Worm (Caenorhabditis elegans) whole organism, L3 larva: Measurements from ENCODE around the gene nos-2.
"Not testable (repeated sequence)": the region's sequence is repeated elsewhere in the genome, so short reads cannot be mapped to it uniquely, and the experiment has no call there.

ENCODE experiments used
- R02D3.7 ChIP-seq: fragments of 150-350 bp; optimal IDR thresholded peaks from 2 replicates; lab custom pipeline; 2014; ENCODE audit warnings: missing biosample characterization, missing genetic modification characterization
- ZK546.5 ChIP-seq: sonication (generic microtip); optimal IDR thresholded peaks from 2 replicates; lab custom pipeline; 2017; ENCODE audit warnings: missing biosample characterization, missing genetic modification characterization
- ama-1 ChIP-seq: fragments of 150-350 bp; optimal IDR thresholded peaks from 2 replicates; lab custom pipeline; 2018
- ceh-9 ChIP-seq: sonication (generic microtip); optimal IDR thresholded peaks from 2 replicates; lab custom pipeline; 2018; ENCODE audit warnings: missing biosample characterization, missing genetic modification characterization
- egl-5 ChIP-seq: fragments of 150-350 bp; optimal IDR thresholded peaks from 2 replicates; lab custom pipeline; 2017; ENCODE audit warnings: missing biosample characterization, missing genetic modification reagents, missing genetic modification characterization, inconsistent platforms
- elt-3 ChIP-seq, 3 experiments: fragments of 150-350 bp in 1 of 3; sonication (generic microtip) in 2 of 3; optimal IDR thresholded peaks; 2 replicates in 2 of 3; 4 replicates in 1 of 3; lab custom pipeline; 2014 to 2017; ENCODE audit warnings: missing biosample characterization in 3 of 3, missing genetic modification characterization in 3 of 3
- eor-1 ChIP-seq, 2 experiments: fragments of 150-350 bp; optimal IDR thresholded peaks; 2 replicates each; lab custom pipeline; 2014 to 2018; ENCODE audit warnings: missing biosample characterization in 2 of 2, missing genetic modification characterization in 2 of 2
- fkh-10 ChIP-seq: sonication (generic microtip); optimal IDR thresholded peaks from 2 replicates; lab custom pipeline; 2017; ENCODE audit warnings: missing biosample characterization, missing genetic modification reagents, missing genetic modification characterization
- fkh-2 ChIP-seq: fragments of 150-350 bp; optimal IDR thresholded peaks from 2 replicates; lab custom pipeline; 2014; ENCODE audit warnings: missing biosample characterization, missing genetic modification reagents, missing genetic modification characterization
- jun-1 ChIP-seq: fragments of 150-350 bp; optimal IDR thresholded peaks from 2 replicates; lab custom pipeline; 2014; ENCODE audit warnings: missing biosample characterization, missing genetic modification reagents, missing genetic modification characterization
- lin-15B ChIP-seq: fragments of 150-350 bp; optimal IDR thresholded peaks from 2 replicates; lab custom pipeline; 2014; ENCODE audit warnings: missing biosample characterization, missing genetic modification characterization
- lin-39 ChIP-seq: fragments of 150-350 bp; optimal IDR thresholded peaks from 2 replicates; lab custom pipeline; 2018; ENCODE audit warnings: missing biosample characterization, missing genetic modification reagents, missing genetic modification characterization
- lsy-12 ChIP-seq: sonication (generic microtip); optimal IDR thresholded peaks from 2 replicates; lab custom pipeline; 2016; ENCODE audit warnings: mild to moderate bottlenecking, missing genetic modification characterization, missing compliant biosample characterization
- mdl-1 ChIP-seq: fragments of 150-350 bp; optimal IDR thresholded peaks from 2 replicates; lab custom pipeline; 2014; ENCODE audit warnings: missing biosample characterization, missing genetic modification characterization
- mml-1 ChIP-seq: fragments of 150-350 bp; sonication (generic microtip); optimal IDR thresholded peaks from 3 replicates; lab custom pipeline; 2014; ENCODE audit warnings: missing biosample characterization, missing genetic modification characterization
- nhr-11 ChIP-seq: fragments of 150-350 bp; optimal IDR thresholded peaks from 2 replicates; lab custom pipeline; 2014; ENCODE audit warnings: missing biosample characterization, missing genetic modification characterization
- nhr-12 ChIP-seq: fragments of 150-350 bp; optimal IDR thresholded peaks from 2 replicates; lab custom pipeline; 2014; ENCODE audit warnings: missing biosample characterization, missing genetic modification characterization
- nhr-237 ChIP-seq: fragments of 150-350 bp; optimal IDR thresholded peaks from 2 replicates; lab custom pipeline; 2014; ENCODE audit warnings: missing biosample characterization, missing genetic modification characterization
- nhr-25 ChIP-seq: sonication (generic microtip); optimal IDR thresholded peaks from 2 replicates; lab custom pipeline; 2017; ENCODE audit warnings: missing biosample characterization, missing genetic modification characterization
- nhr-43 ChIP-seq: sonication (generic microtip); optimal IDR thresholded peaks from 2 replicates; lab custom pipeline; 2016; ENCODE audit warnings: mild to moderate bottlenecking, missing genetic modification characterization, missing compliant biosample characterization; ENCODE audit not compliant: poor library complexity, severe bottlenecking
- nhr-67 ChIP-seq: fragments of 150-350 bp; optimal IDR thresholded peaks from 2 replicates; lab custom pipeline; 2014; ENCODE audit warnings: missing biosample characterization, missing genetic modification characterization
- pqm-1 ChIP-seq: fragments of 150-350 bp; optimal IDR thresholded peaks from 2 replicates; lab custom pipeline; 2017; ENCODE audit warnings: missing biosample characterization, missing genetic modification characterization, inconsistent platforms
- sea-2 ChIP-seq: fragments of 150-350 bp; sonication (generic microtip); optimal IDR thresholded peaks from 4 replicates; lab custom pipeline; 2014; ENCODE audit warnings: missing biosample characterization, missing genetic modification reagents, missing genetic modification characterization
- snpc-4 ChIP-seq: fragments of 150-350 bp; optimal IDR thresholded peaks from 2 replicates; lab custom pipeline; 2014; ENCODE audit warnings: missing biosample characterization, missing genetic modification characterization
- unc-39 ChIP-seq: sonication (generic microtip); optimal IDR thresholded peaks from 4 replicates; lab custom pipeline; 2017; ENCODE audit warnings: missing biosample characterization, missing genetic modification characterization
- unc-62 ChIP-seq: fragments of 150-350 bp; sonication (generic microtip); optimal IDR thresholded peaks from 4 replicates; lab custom pipeline; 2014; ENCODE audit warnings: missing biosample characterization, missing genetic modification reagents, missing genetic modification characterization
- zag-1 ChIP-seq: fragments of 150-350 bp; optimal IDR thresholded peaks from 2 replicates; lab custom pipeline; 2014; ENCODE audit warnings: missing biosample characterization, missing genetic modification characterization
- ztf-4 ChIP-seq: fragments of 150-350 bp; optimal IDR thresholded peaks from 2 replicates; lab custom pipeline; 2014; ENCODE audit warnings: missing biosample characterization, missing genetic modification characterization

Gene nos-2

DNA sequence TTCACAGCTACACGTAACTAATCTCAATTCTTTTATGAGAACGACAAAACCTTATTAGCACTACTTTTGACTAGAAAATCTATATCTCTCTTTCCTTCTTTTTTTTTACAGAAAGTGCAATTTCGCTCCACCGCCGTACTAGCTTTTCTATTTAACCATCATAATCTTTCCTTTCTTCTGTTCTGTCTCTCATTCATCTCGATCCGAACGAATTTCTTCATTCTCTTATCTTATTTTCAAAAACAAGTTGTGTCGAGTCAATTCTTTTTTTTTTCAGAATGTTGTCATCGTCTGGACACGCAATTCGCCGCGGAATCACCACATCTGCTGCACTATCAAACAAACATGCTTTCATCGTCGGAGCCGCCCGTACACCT, 8.1 kb downstream of the nos-2 start, which contains the start of gene kat-1:
kat-1 (plus strand) TSS at position 278 of the 377 bp plus-strand sequence.
- TF ChIP-seq jun-1 (tag; lab: Kevin White, UChicago) (no peak), sea-2 (GFP tag; lab: Kevin White, UChicago) (no peak), eor-1 (tag; optimal IDR thresholded peaks at IDR 0.05; lab: Kevin White, UChicago) (no peak), mml-1 (tag; lab: Kevin White, UChicago) (no peak), nhr-43 (tag; lab: Kevin White, UChicago) (no peak), ZK546.5 (no peak), nhr-237 (tag; lab: Kevin White, UChicago) (no peak), lin-39 (tag; lab: Kevin White, UChicago) (no peak), zag-1 (tag; lab: Kevin White, UChicago) (no peak), elt-3 (tag; optimal IDR thresholded peaks at IDR 0.05; lab: Kevin White, UChicago) (no peak), ceh-9 (tag; lab: Kevin White, UChicago) (no peak), fkh-10 (GFP tag; lab: Kevin White, UChicago) (no peak), nhr-11 (tag; lab: Kevin White, UChicago) (no peak)

DNA sequence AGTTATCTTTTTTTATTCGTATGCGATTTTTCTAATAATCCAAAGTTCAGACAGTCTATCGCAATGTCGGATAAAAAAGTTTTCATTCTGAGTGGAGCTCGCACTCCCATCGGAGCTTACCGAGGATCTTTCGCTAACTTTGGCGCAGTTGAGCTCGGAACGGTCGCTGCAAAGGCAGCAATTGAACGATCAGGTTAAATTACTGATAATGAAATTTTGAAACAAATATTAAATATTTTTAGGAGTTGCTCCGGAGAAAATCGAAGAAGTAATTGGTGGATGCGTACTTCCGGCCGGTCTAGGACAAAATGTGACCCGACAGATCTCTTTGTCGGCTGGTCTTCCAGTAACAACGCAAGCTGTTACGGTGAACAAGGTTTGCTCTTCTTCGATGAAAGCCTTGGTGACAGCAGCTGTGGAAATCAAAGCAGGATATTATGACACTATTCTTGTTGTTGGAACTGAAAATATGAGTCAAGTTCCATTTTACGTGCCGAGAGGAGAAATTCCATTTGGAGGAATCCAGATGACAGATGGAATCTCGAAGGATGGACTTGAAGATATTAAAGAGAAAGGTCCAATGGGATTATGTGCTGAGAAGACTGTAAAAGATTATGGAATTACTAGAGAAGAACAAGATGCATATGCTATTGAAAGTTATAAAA, 10.3 kb downstream of the nos-2 start, which contains the start of gene T02G5.7:
T02G5.7 (plus strand) TSS at position 51 of the 665 bp plus-strand sequence.
- TF ChIP-seq pqm-1 (tag; lab: Kevin White, UChicago) (no peak), unc-62 (GFP tag; lab: Kevin White, UChicago) (no peak), lsy-12 (no peak), nhr-12 (tag; lab: Kevin White, UChicago) (no peak), R02D3.7 (tag; lab: Kevin White, UChicago) (no peak), ama-1 (lab: Kevin White, UChicago) (peak; percentile 17), elt-3 (tag; optimal IDR thresholded peaks at IDR 0.05; lab: Kevin White, UChicago) (no peak), unc-39 (tag; lab: Kevin White, UChicago) (no peak)

DNA sequence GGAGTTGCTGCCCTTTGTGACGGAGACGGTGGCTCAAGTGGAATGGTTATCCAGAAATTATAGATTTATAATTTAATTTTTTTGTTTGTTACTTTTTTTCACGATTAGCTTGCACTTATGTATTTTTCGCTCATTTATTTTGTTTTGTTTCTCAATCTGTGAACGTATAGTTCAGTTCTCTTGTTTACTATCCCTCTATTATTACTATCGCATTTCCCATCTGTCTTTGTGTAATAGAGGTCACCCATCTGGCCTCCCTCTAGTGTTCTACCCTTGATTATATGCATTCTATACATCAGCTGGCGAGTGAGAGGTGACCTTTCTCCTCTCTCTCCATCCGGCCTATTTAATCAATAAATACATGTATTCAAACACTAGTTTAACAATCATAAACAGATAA, 18.6 kb downstream of the nos-2 start, which contains the start of the genes T02G5.14 and T02G5.15:
T02G5.14 (plus strand) TSS at position 301 of the 400 bp plus-strand sequence.
T02G5.15 (plus strand) TSS at position 301 of the 400 bp plus-strand sequence.
- not testable (repeated sequence) for TF ChIP-seq R02D3.7, snpc-4, zag-1 (tag; lab: Kevin White, UChicago)

DNA sequence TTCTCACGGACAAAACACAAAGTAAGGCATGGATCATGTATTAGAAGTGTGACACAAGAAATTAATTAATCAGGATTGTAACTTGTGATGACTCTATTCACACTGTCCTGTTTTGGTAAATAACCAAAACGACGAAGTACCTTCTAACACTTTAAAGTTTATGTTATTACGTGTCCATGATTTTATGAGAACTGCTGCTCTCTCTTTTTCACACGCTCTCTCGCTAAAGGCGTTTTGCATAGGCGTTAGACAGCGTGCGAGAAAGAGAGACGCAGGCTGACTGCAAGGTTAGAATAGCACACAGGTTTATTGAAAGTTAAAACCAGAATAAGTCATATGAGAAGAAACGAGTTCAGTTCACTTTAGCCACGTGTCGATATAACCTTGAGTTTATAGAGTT, 24.7 kb downstream of the nos-2 start:
- TF ChIP-seq egl-5 (tag; lab: Kevin White, UChicago) (peak; percentile 31), nhr-25 (tag; lab: Kevin White, UChicago) (peak; percentile 71), nhr-12 (tag; lab: Kevin White, UChicago) (no peak), nhr-67 (tag; lab: Kevin White, UChicago) (no peak)

DNA sequence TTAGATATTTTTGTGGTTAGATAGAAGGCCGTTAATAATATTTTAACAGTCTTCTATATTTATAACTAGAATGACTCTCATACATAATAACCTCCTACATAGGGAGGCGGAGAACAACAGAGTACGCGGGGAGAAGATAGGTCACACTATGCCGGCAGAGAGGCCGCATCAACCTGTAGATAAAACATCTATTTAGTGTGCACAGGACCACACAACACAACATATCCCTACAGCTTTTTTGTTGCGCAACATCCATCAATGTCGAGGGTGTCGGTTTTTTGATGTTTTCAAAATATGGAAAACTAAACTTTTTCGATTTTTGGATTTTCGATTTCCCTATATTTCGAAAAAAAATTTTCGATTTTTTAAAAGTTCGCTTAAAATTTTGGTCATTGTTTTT, 25.4 kb downstream of the nos-2 start:
- no peak for TF ChIP-seq elt-3 (tag; optimal IDR thresholded peaks at IDR 0.05; lab: Kevin White, UChicago)
- no peak for TF ChIP-seq snpc-4 (tag; lab: Kevin White, UChicago)
- TF ChIP-seq unc-62 (GFP tag; lab: Kevin White, UChicago) = no peak
- no peak for TF ChIP-seq fkh-10 (GFP tag; lab: Kevin White, UChicago)
- no peak for TF ChIP-seq eor-1 (tag; optimal IDR thresholded peaks at IDR 0.05; lab: Kevin White, UChicago)
- no peak for TF ChIP-seq lsy-12
- TF ChIP-seq fkh-2 (tag; lab: Kevin White, UChicago) = no peak
- no peak for TF ChIP-seq unc-39 (tag; lab: Kevin White, UChicago)
- no peak for TF ChIP-seq mdl-1 (tag; lab: Kevin White, UChicago)
- TF ChIP-seq ztf-4 (tag; lab: Kevin White, UChicago) = no peak
- TF ChIP-seq jun-1 (tag; lab: Kevin White, UChicago) = no peak

DNA sequence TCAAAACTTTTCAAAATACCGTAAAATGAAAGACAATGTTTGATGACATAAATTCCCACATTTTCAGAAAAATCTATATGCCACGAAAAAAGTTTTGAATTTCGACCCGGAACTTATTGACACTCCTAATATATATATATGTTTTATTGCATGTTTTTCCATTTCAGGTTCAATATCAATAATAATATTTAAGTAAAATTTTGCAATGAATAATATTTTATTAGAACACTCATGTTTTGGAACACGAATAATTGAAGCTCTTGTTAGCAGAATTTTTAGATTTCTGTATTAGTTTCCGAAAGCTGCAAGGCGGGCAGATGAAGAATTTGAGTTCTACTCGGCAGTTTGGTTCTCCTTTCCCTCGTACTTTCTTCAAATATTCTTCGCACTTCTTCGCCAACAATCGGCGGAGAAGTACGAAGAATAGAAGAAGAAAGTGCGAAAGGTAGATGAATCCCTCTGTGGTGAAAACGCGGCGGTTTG, 28.0 kb downstream of the nos-2 start, which contains the start of gene T02G5.3:
T02G5.3 (plus strand) TSS at position 51 of the 483 bp plus-strand sequence.
- TF ChIP-seq nhr-11 (tag; lab: Kevin White, UChicago) = no peak
- no peak for TF ChIP-seq lin-15B (tag; lab: Kevin White, UChicago)
- TF ChIP-seq ztf-4 (tag; lab: Kevin White, UChicago) = no peak
- no peak for TF ChIP-seq fkh-10 (GFP tag; lab: Kevin White, UChicago)
- TF ChIP-seq egl-5 (tag; lab: Kevin White, UChicago) = no peak
- TF ChIP-seq, all 47 proteins: peak for 0
